Worm (Caenorhabditis elegans) whole organism, L1 larva: Measurements from ENCODE around the gene F44B9.5.

Experiments used
- C16A3.4 ChIP-seq: fragments of 150-350 bp; optimal IDR thresholded peaks from 2 replicates; lab custom pipeline; 2014; ENCODE audit warnings: missing biosample characterization, missing genetic modification characterization
- Y116A8C.19 ChIP-seq: sonication (generic microtip); optimal IDR thresholded peaks from 2 replicates; lab custom pipeline; 2016; ENCODE audit warnings: missing compliant biosample characterization, missing genetic modification characterization, borderline replicate concordance
- aha-1 ChIP-seq: fragments of 150-350 bp; optimal IDR thresholded peaks from 2 replicates; lab custom pipeline; 2014; ENCODE audit warnings: missing biosample characterization, missing genetic modification characterization
- alr-1 ChIP-seq: fragments of 200-800 bp; sonication (Bioruptor generic); optimal IDR thresholded peaks from 2 replicates; lab custom pipeline; 2018; ENCODE audit warnings: borderline replicate concordance, mild to moderate bottlenecking, missing genetic modification characterization, missing compliant biosample characterization
- blmp-1 ChIP-seq: fragments of 150-350 bp; optimal IDR thresholded peaks from 2 replicates; lab custom pipeline; 2014; ENCODE audit warnings: missing biosample characterization, missing genetic modification characterization
- ceh-8 ChIP-seq: fragments of 200-800 bp; sonication (Bioruptor generic); optimal IDR thresholded peaks from 2 replicates; lab custom pipeline; 2018; ENCODE audit warnings: mild to moderate bottlenecking, missing genetic modification characterization, moderate library complexity, missing compliant biosample characterization
- ceh-90 ChIP-seq: sonication (generic microtip); optimal IDR thresholded peaks from 2 replicates; lab custom pipeline; 2016; ENCODE audit warnings: missing genetic modification characterization, missing compliant biosample characterization
- ces-1 ChIP-seq: fragments of 150-350 bp; optimal IDR thresholded peaks from 2 replicates; lab custom pipeline; 2014; ENCODE audit warnings: missing biosample characterization, missing genetic modification reagents, missing genetic modification characterization
- dpl-1 ChIP-seq, 3 experiments: fragments of 150-350 bp in 2 of 3; sonication (generic microtip) in 1 of 3; optimal IDR thresholded peaks; 2 replicates each; lab custom pipeline; 2014 to 2017; ENCODE audit warnings: missing biosample characterization in 3 of 3, missing genetic modification characterization in 3 of 3, missing genetic modification reagents in 3 of 3
- dsc-1 ChIP-seq: sonication (generic microtip); optimal IDR thresholded peaks from 2 replicates; lab custom pipeline; 2016; ENCODE audit warnings: mild to moderate bottlenecking, missing genetic modification characterization, missing compliant biosample characterization
- efl-1 ChIP-seq, 4 experiments: fragments of 150-350 bp; optimal IDR thresholded peaks in 3 of 4; peaks in 1 of 4; 1 replicate in 1 of 4; 2 replicates in 3 of 4; lab custom pipeline; 2014; ENCODE audit warnings: missing biosample characterization in 2 of 4, missing genetic modification characterization in 2 of 4, missing genetic modification reagents in 2 of 4
- efl-3 ChIP-seq: fragments of 200-800 bp; sonication (Bioruptor generic); optimal IDR thresholded peaks from 2 replicates; lab custom pipeline; 2018; ENCODE audit warnings: mild to moderate bottlenecking, missing genetic modification characterization, missing compliant biosample characterization
- egl-13 ChIP-seq: sonication (generic microtip); optimal IDR thresholded peaks from 2 replicates; lab custom pipeline; 2016; ENCODE audit warnings: missing genotype, missing genetic modification reagents, missing genetic modification characterization, missing compliant biosample characterization
- egl-27 ChIP-seq, 2 experiments: fragments of 150-350 bp in 1 of 2; sonication (generic microtip); optimal IDR thresholded peaks; 3 replicates each; lab custom pipeline; 2017 to 2018; ENCODE audit warnings: missing biosample characterization in 2 of 2, missing genetic modification characterization in 2 of 2, missing genetic modification reagents in 2 of 2
- elt-2 ChIP-seq: sonication (generic microtip); optimal IDR thresholded peaks from 2 replicates; lab custom pipeline; 2016; ENCODE audit warnings: missing genetic modification characterization, mild to moderate bottlenecking, inconsistent platforms, missing compliant biosample characterization, missing genetic modification reagents
- fkh-10 ChIP-seq: sonication (generic microtip); optimal IDR thresholded peaks from 2 replicates; lab custom pipeline; 2017; ENCODE audit warnings: missing biosample characterization, missing genetic modification reagents, missing genetic modification characterization
- fkh-4 ChIP-seq: sonication (generic microtip); optimal IDR thresholded peaks from 2 replicates; lab custom pipeline; 2016; ENCODE audit warnings: missing compliant biosample characterization, missing genetic modification characterization, borderline replicate concordance
- fkh-8 ChIP-seq: sonication (generic microtip); optimal IDR thresholded peaks from 2 replicates; lab custom pipeline; 2016; ENCODE audit warnings: mild to moderate bottlenecking, missing genetic modification characterization, missing compliant biosample characterization
- fos-1 ChIP-seq: fragments of 150-350 bp; optimal IDR thresholded peaks from 2 replicates; lab custom pipeline; 2014; ENCODE audit warnings: missing biosample characterization, missing genetic modification characterization
- hlh-17 ChIP-seq: fragments of 200-800 bp; sonication (Bioruptor generic); optimal IDR thresholded peaks from 2 replicates; lab custom pipeline; 2018; ENCODE audit warnings: missing genetic modification characterization, mild to moderate bottlenecking, missing compliant biosample characterization, moderate library complexity, borderline replicate concordance
- hlh-4 ChIP-seq: sonication (generic microtip); optimal IDR thresholded peaks from 2 replicates; lab custom pipeline; 2016; ENCODE audit warnings: mild to moderate bottlenecking, missing genetic modification characterization, missing compliant biosample characterization
- hpl-2 ChIP-seq: fragments of 150-350 bp; optimal IDR thresholded peaks from 2 replicates; lab custom pipeline; 2014; ENCODE audit warnings: missing biosample characterization, missing genetic modification reagents, missing genetic modification characterization
- irx-1 ChIP-seq: sonication (generic microtip); optimal IDR thresholded peaks from 2 replicates; lab custom pipeline; 2016; ENCODE audit warnings: missing genetic modification characterization, missing compliant biosample characterization
- isw-1 ChIP-seq: fragments of 200-800 bp; sonication (Bioruptor generic); IDR thresholded peaks from 2 replicates; pipeline ENCODE4 v1.3.6; 2022; ENCODE audit warnings: missing genetic modification characterization, missing compliant biosample characterization
- jun-1 ChIP-seq: fragments of 150-350 bp; optimal IDR thresholded peaks from 2 replicates; lab custom pipeline; 2014; ENCODE audit warnings: missing biosample characterization, missing genetic modification reagents, missing genetic modification characterization
- lin-14 ChIP-seq: fragments of 200-800 bp; sonication (Bioruptor generic); optimal IDR thresholded peaks from 2 replicates; lab custom pipeline; 2018; ENCODE audit warnings: mild to moderate bottlenecking, missing genetic modification characterization, moderate library complexity, missing compliant biosample characterization
- lin-39 ChIP-seq: fragments of 150-350 bp; optimal IDR thresholded peaks from 2 replicates; lab custom pipeline; 2014; ENCODE audit warnings: missing biosample characterization, missing genetic modification reagents, missing genetic modification characterization
- lir-3 ChIP-seq: sonication (generic microtip); optimal IDR thresholded peaks from 2 replicates; lab custom pipeline; 2016; ENCODE audit warnings: mild to moderate bottlenecking, missing genetic modification characterization, moderate library complexity, missing compliant biosample characterization; ENCODE audit not compliant: poor library complexity
- mef-2 ChIP-seq: fragments of 150-350 bp; optimal IDR thresholded peaks from 2 replicates; lab custom pipeline; 2014; ENCODE audit warnings: missing biosample characterization, missing genetic modification characterization
- nhr-12 ChIP-seq: sonication (generic microtip); optimal IDR thresholded peaks from 2 replicates; lab custom pipeline; 2017; ENCODE audit warnings: missing biosample characterization, missing genetic modification characterization
- nhr-20 ChIP-seq: sonication (generic microtip); optimal IDR thresholded peaks from 2 replicates; lab custom pipeline; 2016; ENCODE audit warnings: mild to moderate bottlenecking, missing genetic modification characterization, missing compliant biosample characterization
- nhr-237 ChIP-seq: fragments of 150-350 bp; optimal IDR thresholded peaks from 2 replicates; lab custom pipeline; 2014; ENCODE audit warnings: missing biosample characterization, missing genetic modification characterization
- nhr-28 ChIP-seq: fragments of 150-350 bp; optimal IDR thresholded peaks from 2 replicates; lab custom pipeline; 2014; ENCODE audit warnings: missing biosample characterization, missing genetic modification characterization
- nhr-47 ChIP-seq: sonication (generic microtip); optimal IDR thresholded peaks from 2 replicates; lab custom pipeline; 2016; ENCODE audit warnings: mild to moderate bottlenecking, missing genetic modification characterization, moderate library complexity, missing compliant biosample characterization
- nhr-76 ChIP-seq: sonication (generic microtip); optimal IDR thresholded peaks from 2 replicates; lab custom pipeline; 2017; ENCODE audit warnings: missing biosample characterization, missing genetic modification characterization
- nhr-90 ChIP-seq: sonication (generic microtip); optimal IDR thresholded peaks from 2 replicates; lab custom pipeline; 2016; ENCODE audit warnings: mild to moderate bottlenecking, missing genetic modification characterization, missing compliant biosample characterization; ENCODE audit not compliant: poor library complexity
- pqm-1 ChIP-seq: sonication (generic microtip); optimal IDR thresholded peaks from 3 replicates; lab custom pipeline; 2017; ENCODE audit warnings: missing biosample characterization, missing genetic modification characterization
- skn-1 ChIP-seq: fragments of 150-350 bp; optimal IDR thresholded peaks from 2 replicates; lab custom pipeline; 2014; ENCODE audit warnings: missing biosample characterization, missing genetic modification characterization
- snu-23 ChIP-seq: sonication (generic microtip); optimal IDR thresholded peaks from 2 replicates; lab custom pipeline; 2016; ENCODE audit warnings: missing genetic modification characterization, missing compliant biosample characterization
- sup-37 ChIP-seq: fragments of 200-800 bp; sonication (Bioruptor generic); optimal IDR thresholded peaks from 2 replicates; lab custom pipeline; 2018; ENCODE audit warnings: mild to moderate bottlenecking, missing genetic modification characterization, missing compliant biosample characterization
- tbx-2 ChIP-seq: sonication (generic microtip); optimal IDR thresholded peaks from 2 replicates; lab custom pipeline; 2016; ENCODE audit warnings: missing genetic modification characterization, missing compliant biosample characterization
- unc-86 ChIP-seq: sonication (generic microtip); optimal IDR thresholded peaks from 2 replicates; lab custom pipeline; 2016; ENCODE audit warnings: missing genetic modification characterization, missing compliant biosample characterization
- vab-15 ChIP-seq: sonication (generic microtip); optimal IDR thresholded peaks from 2 replicates; lab custom pipeline; 2017; ENCODE audit warnings: missing genotype, mild to moderate bottlenecking, missing genetic modification characterization, missing compliant biosample characterization
- ztf-11 ChIP-seq, 2 experiments: sonication (generic microtip); optimal IDR thresholded peaks; 2 replicates each; lab custom pipeline; 2016 to 2017; ENCODE audit warnings: missing genetic modification characterization in 2 of 2, missing biosample characterization in 1 of 2, missing compliant biosample characterization in 1 of 2
- ztf-4 ChIP-seq: fragments of 150-350 bp; optimal IDR thresholded peaks from 2 replicates; lab custom pipeline; 2014; ENCODE audit warnings: missing biosample characterization, missing genetic modification characterization

Gene F44B9.5

ce11 chrIII:7973201-7973767 is 43.1 kb downstream of the F44B9.5 start, which contains the start of the genes eef-1B.1 and aco-2 (continued):
- TF ChIP-seq efl-1 (optimal IDR thresholded peaks at IDR 0.05; lab: Kevin White, UChicago) (peak; percentile 91 to 93), efl-1 (GFP tag; optimal IDR thresholded peaks at IDR 0.05 in 1 of 2; lab: Kevin White, UChicago) (peak; percentile 83 to 98), fkh-10 (GFP tag; lab: Kevin White, UChicago) (peak; percentile 43), ztf-11 (tag; optimal IDR thresholded peaks at IDR 0.05; lab: Kevin White, UChicago) (peak in 1 of 2 experiments; percentile 70), ceh-8 (peak; percentile 64), lin-14 (GFP tag; lab: Kevin White, UChicago) (peak; percentile 95), tbx-2 (tag; lab: Kevin White, UChicago) (peak; percentile 95), mef-2 (tag; lab: Kevin White, UChicago) (peak; percentile 33), fkh-4 (tag; lab: Kevin White, UChicago) (peak; percentile 26), jun-1 (peak; percentile 89), sup-37 (peak; percentile 71), snu-23 (GFP tag; lab: Kevin White, UChicago) (peak; percentile 97), nhr-28 (tag; lab: Kevin White, UChicago) (no peak), isw-1 (GFP tag; lab: Robert Waterston, UW) (peak; percentile 89), ztf-4 (tag; lab: Kevin White, UChicago) (peak; percentile 89), Y116A8C.19 (no peak), nhr-12 (tag; lab: Kevin White, UChicago) (no peak), lin-39 (peak; percentile 69), ces-1 (GFP tag; lab: Kevin White, UChicago) (no peak), efl-3 (no peak), nhr-76 (tag; lab: Kevin White, UChicago) (no peak), egl-13 (peak; percentile 82), skn-1 (tag; lab: Kevin White, UChicago) (peak; percentile 90), hpl-2 (peak; percentile 74), egl-27 (tag; optimal IDR thresholded peaks at IDR 0.05; lab: Kevin White, UChicago) (no peak), irx-1 (tag; lab: Kevin White, UChicago) (peak; percentile 78), nhr-20 (tag; lab: Kevin White, UChicago) (peak; percentile 97), pqm-1 (tag; lab: Kevin White, UChicago) (no peak), C16A3.4 (tag; lab: Kevin White, UChicago) (peak; percentile 96), fkh-8 (tag; lab: Kevin White, UChicago) (peak; percentile 89), nhr-47 (tag; lab: Kevin White, UChicago) (peak; percentile 96), fos-1 (tag; lab: Kevin White, UChicago) (peak; percentile 81), blmp-1 (tag; lab: Kevin White, UChicago) (peak; percentile 95), vab-15 (peak; percentile 33), lir-3 (tag; lab: Kevin White, UChicago) (peak; percentile 63)

ce11 chrIII:7972687-7973086 is 43.7 kb downstream of the F44B9.5 start:
- TF ChIP-seq dsc-1 (tag; lab: Kevin White, UChicago) (no peak), efl-1 (optimal IDR thresholded peaks at IDR 0.05; lab: Kevin White, UChicago) (no peak), efl-1 (GFP tag; optimal IDR thresholded peaks at IDR 0.05 in 1 of 2; lab: Kevin White, UChicago) (no peak), nhr-237 (tag; lab: Kevin White, UChicago) (no peak), hlh-17 (GFP tag; lab: Kevin White, UChicago) (no peak), elt-2 (tag; lab: Kevin White, UChicago) (no peak), ztf-4 (tag; lab: Kevin White, UChicago) (no peak), jun-1 (no peak), lir-3 (tag; lab: Kevin White, UChicago) (no peak), alr-1 (tag; lab: Kevin White, UChicago) (no peak), Y116A8C.19 (no peak), hlh-4 (tag; lab: Kevin White, UChicago) (no peak), ceh-90 (no peak), unc-86 (tag; lab: Kevin White, UChicago) (no peak), isw-1 (GFP tag; lab: Robert Waterston, UW) (no peak), nhr-90 (tag; lab: Kevin White, UChicago) (no peak), C16A3.4 (tag; lab: Kevin White, UChicago) (no peak), aha-1 (tag; lab: Kevin White, UChicago) (no peak), dpl-1 (GFP tag; optimal IDR thresholded peaks at IDR 0.05; lab: Kevin White, UChicago) (no peak)
